Worm (Caenorhabditis elegans) whole organism, L4 larva: Measurements from ENCODE around the gene F52G3.5.

Source experiments
- F26F4.8 ChIP-seq: fragments of 200-800 bp; sonication (Bioruptor generic); conservative IDR thresholded peaks from 2 replicates; pipeline ENCODE4 v1.3.6; 2022; ENCODE audit warnings: missing genetic modification characterization, missing compliant biosample characterization
- F37D6.2 ChIP-seq: sonication (generic microtip); optimal IDR thresholded peaks from 2 replicates; lab custom pipeline; 2016; ENCODE audit warnings: mild to moderate bottlenecking, missing genetic modification characterization, missing compliant biosample characterization
- F49E8.2 ChIP-seq: sonication (generic microtip); optimal IDR thresholded peaks from 2 replicates; lab custom pipeline; 2016; ENCODE audit warnings: missing compliant biosample characterization, mild to moderate bottlenecking, missing genetic modification characterization, borderline replicate concordance
- R02D3.7 ChIP-seq: fragments of 150-350 bp; sonication (generic microtip); optimal IDR thresholded peaks from 3 replicates; lab custom pipeline; 2014; ENCODE audit warnings: missing biosample characterization, missing genetic modification characterization
- Y105C5A.15 ChIP-seq: fragments of 200-800 bp; sonication (Bioruptor generic); IDR thresholded peaks from 2 replicates; pipeline ENCODE4 v1.3.6; 2022; ENCODE audit warnings: missing genetic modification characterization, missing compliant biosample characterization
- ama-1 ChIP-seq: fragments of 150-350 bp; optimal IDR thresholded peaks from 2 replicates; lab custom pipeline; 2014; ENCODE audit warnings: inconsistent platforms, mixed read lengths
- arid-1 ChIP-seq: fragments of 200-800 bp; sonication (Bioruptor generic); conservative IDR thresholded peaks from 2 replicates; pipeline ENCODE4 v1.3.6; 2022; ENCODE audit warnings: missing genetic modification reagents, missing genetic modification characterization, missing compliant biosample characterization
- ceh-20 ChIP-seq: fragments of 200-800 bp; sonication (Bioruptor generic); IDR thresholded peaks from 2 replicates; pipeline ENCODE4 v1.3.6; 2022; ENCODE audit warnings: missing genetic modification reagents, missing genetic modification characterization, missing compliant biosample characterization
- ceh-32 ChIP-seq: sonication (generic microtip); optimal IDR thresholded peaks from 2 replicates; lab custom pipeline; 2016; ENCODE audit warnings: mild to moderate bottlenecking, missing genetic modification characterization, missing compliant biosample characterization; ENCODE audit not compliant: poor library complexity
- ceh-82 ChIP-seq: sonication (generic microtip); optimal IDR thresholded peaks from 2 replicates; lab custom pipeline; 2017; ENCODE audit warnings: missing biosample characterization, missing genetic modification characterization
- ces-1 ChIP-seq: fragments of 150-350 bp; sonication (generic microtip); optimal IDR thresholded peaks from 4 replicates; lab custom pipeline; 2014; ENCODE audit warnings: missing biosample characterization, missing genetic modification reagents, missing genetic modification characterization
- ctbp-1 ChIP-seq: fragments of 200-800 bp; sonication (Bioruptor generic); IDR thresholded peaks from 2 replicates; pipeline ENCODE4 v1.3.6; 2022; ENCODE audit warnings: missing genetic modification reagents, missing genetic modification characterization, missing compliant biosample characterization
- daf-16 ChIP-seq, 3 experiments: sonication (generic microtip); optimal IDR thresholded peaks; 2 replicates each; lab custom pipeline; 2016 to 2017; ENCODE audit warnings: missing genetic modification characterization in 3 of 3, missing genetic modification reagents in 3 of 3, mild to moderate bottlenecking in 2 of 3, missing compliant biosample characterization in 2 of 3, missing biosample characterization in 1 of 3, moderate library complexity in 1 of 3
- dmd-6 ChIP-seq: fragments of 200-800 bp; sonication (Bioruptor generic); IDR thresholded peaks from 2 replicates; pipeline ENCODE4 v1.3.6; 2022; ENCODE audit warnings: missing genetic modification reagents, missing genetic modification characterization, missing compliant biosample characterization
- dve-1 ChIP-seq: sonication (generic microtip); optimal IDR thresholded peaks from 2 replicates; lab custom pipeline; 2017; ENCODE audit warnings: antibody characterized with exemption, mild to moderate bottlenecking, missing genetic modification characterization, missing compliant biosample characterization; ENCODE audit not compliant: insufficient read depth
- egl-27 ChIP-seq: sonication (generic microtip); optimal IDR thresholded peaks from 3 replicates; lab custom pipeline; 2017; ENCODE audit warnings: missing biosample characterization, missing genetic modification reagents, missing genetic modification characterization
- fkh-10 ChIP-seq: fragments of 150-350 bp; optimal IDR thresholded peaks from 2 replicates; lab custom pipeline; 2014; ENCODE audit warnings: missing biosample characterization, missing genetic modification reagents, missing genetic modification characterization
- hlh-11 ChIP-seq: fragments of 200-800 bp; sonication (Bioruptor generic); optimal IDR thresholded peaks from 2 replicates; lab custom pipeline; 2018; ENCODE audit warnings: mild to moderate bottlenecking, missing genetic modification characterization, missing compliant biosample characterization
- hlh-30 ChIP-seq: sonication (generic microtip); optimal IDR thresholded peaks from 2 replicates; lab custom pipeline; 2017; ENCODE audit warnings: antibody characterized with exemption, mild to moderate bottlenecking, missing genetic modification characterization, missing compliant biosample characterization; ENCODE audit not compliant: insufficient read depth
- hmg-1.1 ChIP-seq: fragments of 200-800 bp; sonication (Bioruptor generic); IDR thresholded peaks from 2 replicates; pipeline ENCODE4 v1.3.6; 2022; ENCODE audit warnings: missing genetic modification reagents, missing genetic modification characterization, missing compliant biosample characterization
- lin-1 ChIP-seq: fragments of 200-800 bp; sonication (Bioruptor generic); IDR thresholded peaks from 2 replicates; pipeline ENCODE4 v1.3.6; 2022; ENCODE audit warnings: missing genetic modification reagents, missing genetic modification characterization, missing compliant biosample characterization
- lin-38 ChIP-seq: fragments of 200-800 bp; sonication (Bioruptor generic); IDR thresholded peaks from 2 replicates; pipeline ENCODE4 v1.3.6; 2022; ENCODE audit warnings: missing genetic modification reagents, missing genetic modification characterization, missing compliant biosample characterization
- lir-3 ChIP-seq: sonication (generic microtip); optimal IDR thresholded peaks from 2 replicates; lab custom pipeline; 2016; ENCODE audit warnings: mild to moderate bottlenecking, missing genetic modification characterization, missing compliant biosample characterization
- lsy-2 ChIP-seq, 2 experiments: fragments of 150-350 bp in 1 of 2; sonication (generic microtip) in 1 of 2; optimal IDR thresholded peaks; 2 replicates each; lab custom pipeline; 2014 to 2017; ENCODE audit warnings: missing biosample characterization in 2 of 2, missing genetic modification characterization in 2 of 2
- madf-9 ChIP-seq: fragments of 200-800 bp; sonication (Bioruptor generic); conservative IDR thresholded peaks from 2 replicates; pipeline ENCODE4 v1.3.6; 2022; ENCODE audit warnings: missing genetic modification reagents, missing genetic modification characterization, missing compliant biosample characterization
- mdt-29 ChIP-seq: fragments of 200-800 bp; sonication (Bioruptor generic); IDR thresholded peaks from 2 replicates; pipeline ENCODE4 v1.3.6; 2022; ENCODE audit warnings: missing genetic modification reagents, missing genetic modification characterization, missing compliant biosample characterization
- mxl-3 ChIP-seq: fragments of 200-800 bp; sonication (Bioruptor generic); optimal IDR thresholded peaks from 2 replicates; lab custom pipeline; 2018; ENCODE audit warnings: mild to moderate bottlenecking, missing genetic modification characterization, missing compliant biosample characterization
- nhr-10 ChIP-seq: fragments of 150-350 bp; optimal IDR thresholded peaks from 2 replicates; lab custom pipeline; 2014; ENCODE audit warnings: missing biosample characterization, missing genetic modification characterization
- nhr-102 ChIP-seq: sonication (generic microtip); optimal IDR thresholded peaks from 2 replicates; lab custom pipeline; 2016; ENCODE audit warnings: mild to moderate bottlenecking, missing genetic modification characterization, moderate library complexity, missing compliant biosample characterization
- nhr-237 ChIP-seq: sonication (generic microtip); optimal IDR thresholded peaks from 2 replicates; lab custom pipeline; 2017; ENCODE audit warnings: missing biosample characterization, missing genetic modification characterization
- nhr-25 ChIP-seq: sonication (generic microtip); optimal IDR thresholded peaks from 2 replicates; lab custom pipeline; 2017; ENCODE audit warnings: missing genetic modification characterization, mild to moderate bottlenecking, missing compliant biosample characterization, antibody characterized with exemption, moderate library complexity, borderline replicate concordance; ENCODE audit not compliant: insufficient read depth
- nhr-28 ChIP-seq: fragments of 150-350 bp; optimal IDR thresholded peaks from 2 replicates; lab custom pipeline; 2014; ENCODE audit warnings: missing biosample characterization, missing genetic modification characterization
- nhr-48 ChIP-seq: sonication (generic microtip); optimal IDR thresholded peaks from 2 replicates; lab custom pipeline; 2016; ENCODE audit warnings: mild to moderate bottlenecking, missing genetic modification characterization, missing compliant biosample characterization
- nhr-77 ChIP-seq: fragments of 150-350 bp; optimal IDR thresholded peaks from 2 replicates; lab custom pipeline; 2014; ENCODE audit warnings: missing biosample characterization, missing genetic modification characterization
- pha-4 ChIP-seq, 2 experiments: fragments of 150-350 bp in 1 of 2; fragments of 200-800 bp in 1 of 2; sonication (Bioruptor generic) in 1 of 2; IDR thresholded peaks in 1 of 2; optimal IDR thresholded peaks in 1 of 2; 2 replicates each; pipeline versions ENCODE4 v1.3.6 to Lab custom; 2014 to 2022; ENCODE audit warnings: missing genetic modification characterization in 2 of 2, missing genetic modification reagents in 2 of 2, missing biosample characterization in 1 of 2, missing compliant biosample characterization in 1 of 2
- php-3 ChIP-seq: fragments of 200-800 bp; sonication (Bioruptor generic); IDR thresholded peaks from 2 replicates; pipeline ENCODE4 v1.3.6; 2022; ENCODE audit warnings: missing genetic modification reagents, missing genetic modification characterization, missing compliant biosample characterization
- pqm-1 ChIP-seq: sonication (generic microtip); optimal IDR thresholded peaks from 2 replicates; lab custom pipeline; 2017; ENCODE audit warnings: missing biosample characterization, missing genetic modification characterization
- set-16 ChIP-seq: fragments of 200-800 bp; sonication (Bioruptor generic); IDR thresholded peaks from 2 replicates; pipeline ENCODE4 v1.3.6; 2022; ENCODE audit warnings: missing genetic modification reagents, missing genetic modification characterization, missing compliant biosample characterization
- snpc-1.2 ChIP-seq: fragments of 200-800 bp; sonication (Bioruptor generic); IDR thresholded peaks from 2 replicates; pipeline ENCODE4 v1.3.6; 2022; ENCODE audit warnings: missing genetic modification reagents, missing genetic modification characterization, missing compliant biosample characterization
- spr-1 ChIP-seq: sonication (generic microtip); optimal IDR thresholded peaks from 2 replicates; lab custom pipeline; 2016; ENCODE audit warnings: mild to moderate bottlenecking, missing genetic modification characterization, missing compliant biosample characterization
- tag-97 ChIP-seq: fragments of 200-800 bp; sonication (Bioruptor generic); IDR thresholded peaks from 2 replicates; pipeline ENCODE4 v1.3.6; 2022; ENCODE audit warnings: missing genetic modification characterization, missing compliant biosample characterization
- zip-11 ChIP-seq: fragments of 200-800 bp; sonication (Bioruptor generic); IDR thresholded peaks from 2 replicates; pipeline ENCODE4 v1.3.6; 2022; ENCODE audit warnings: missing genetic modification characterization, missing compliant biosample characterization
- ztf-11 ChIP-seq: fragments of 150-350 bp; optimal IDR thresholded peaks from 2 replicates; lab custom pipeline; 2014; ENCODE audit warnings: missing biosample characterization, missing genetic modification characterization
- ztf-7 ChIP-seq: fragments of 150-350 bp; optimal IDR thresholded peaks from 2 replicates; lab custom pipeline; 2014; ENCODE audit warnings: missing biosample characterization, missing genetic modification characterization

Gene F52G3.5

DNA sequence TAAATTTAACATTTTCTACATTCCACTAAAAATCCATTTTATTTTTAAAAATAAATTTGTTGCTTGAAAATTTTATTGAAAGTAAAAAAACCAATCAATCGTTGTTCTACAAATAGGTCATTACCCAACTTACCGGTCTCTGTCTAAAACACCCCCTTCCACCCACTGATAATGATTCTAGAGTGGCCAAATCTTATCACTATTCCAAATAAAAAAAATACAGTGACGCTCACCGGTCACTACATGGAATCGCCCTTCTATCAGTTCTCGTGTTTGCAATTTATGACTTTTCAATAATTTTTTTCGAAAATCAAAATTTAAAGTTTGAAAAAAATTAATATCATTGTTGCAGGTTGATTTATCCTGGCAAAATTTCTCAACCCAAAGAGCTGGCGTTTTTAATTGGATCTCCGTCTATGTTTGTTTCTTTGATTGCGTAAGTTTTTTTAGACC lies 12.4 kb downstream of the F52G3.5 start, which contains the start of the genes F52G3.1 and F52G3.7:
Gene F52G3.1 (plus strand): TSS at position 353 of the 453 bp plus-strand sequence.
Gene F52G3.7 (plus strand): TSS at position 403 of the 453 bp plus-strand sequence.
- peak; percentile 40 for TF ChIP-seq hlh-11 (tag; lab: Kevin White, UChicago)
- no peak for TF ChIP-seq mdt-29 (GFP tag; lab: Robert Waterston, UW)
- TF ChIP-seq php-3 (GFP tag; lab: Robert Waterston, UW) = 0 out of 2 replicates have a peak, but pooled peaks have one; percentile 42
- peak; percentile 23 for TF ChIP-seq dve-1 (tag; lab: Kevin White, UChicago)
- peak; percentile 32 for TF ChIP-seq nhr-28 (tag; lab: Kevin White, UChicago)
- TF ChIP-seq daf-16 (GFP tag; optimal IDR thresholded peaks at IDR 0.05; lab: Kevin White, UChicago) = no peak
- peak; percentile 47 for TF ChIP-seq daf-16 (tag; optimal IDR thresholded peaks at IDR 0.05; lab: Kevin White, UChicago)
- no peak for TF ChIP-seq ceh-20
- peak; percentile 16 for TF ChIP-seq hlh-30 (tag; lab: Kevin White, UChicago)
- no peak for TF ChIP-seq F37D6.2 (tag; lab: Kevin White, UChicago)
- TF ChIP-seq ceh-82 (tag; lab: Kevin White, UChicago) = no peak
- no peak for TF ChIP-seq hmg-1.1 (GFP tag; lab: Robert Waterston, UW)
- TF ChIP-seq pqm-1 = peak; percentile 70
- TF ChIP-seq set-16 = no peak
- TF ChIP-seq mxl-3 (GFP tag; lab: Kevin White, UChicago) = no peak
- no peak; the same call in 1 of the 2 replicates for TF ChIP-seq dmd-6 (GFP tag; lab: Robert Waterston, UW)
- no peak for TF ChIP-seq pha-4 (GFP tag; IDR thresholded peaks at IDR 0.05; lab: Robert Waterston, UW)
- no peak for TF ChIP-seq pha-4 (tag; optimal IDR thresholded peaks at IDR 0.05; lab: Kevin White, UChicago)
- TF ChIP-seq lin-1 = no peak
- no peak for TF ChIP-seq ztf-7 (tag; lab: Kevin White, UChicago)
- TF ChIP-seq, all 104 proteins: peak for 7

DNA sequence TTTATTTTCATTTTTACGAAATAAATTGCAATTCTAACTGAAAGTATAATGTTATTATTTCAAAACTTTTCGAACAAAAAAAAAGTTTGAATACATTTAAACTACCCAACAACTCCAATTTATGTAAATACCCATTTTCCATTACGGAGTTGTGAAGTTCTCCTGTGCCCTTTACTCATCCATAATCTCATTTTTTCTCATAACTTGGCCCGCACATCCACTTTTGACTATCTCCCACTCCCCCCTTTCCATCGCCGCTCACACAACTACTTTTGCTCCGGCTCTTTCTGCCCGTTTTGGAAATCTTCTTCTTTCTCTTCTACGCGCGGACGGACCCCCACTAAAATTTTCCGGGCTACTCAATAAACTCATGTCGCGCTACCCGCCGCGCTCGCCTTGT lies 13.3 kb downstream of the F52G3.5 start:
- TF ChIP-seq ctbp-1 (GFP tag; lab: Robert Waterston, UW) (0 out of 2 replicates have a peak, but pooled peaks have one; percentile 25), F37D6.2 (tag; lab: Kevin White, UChicago) (no peak)

DNA sequence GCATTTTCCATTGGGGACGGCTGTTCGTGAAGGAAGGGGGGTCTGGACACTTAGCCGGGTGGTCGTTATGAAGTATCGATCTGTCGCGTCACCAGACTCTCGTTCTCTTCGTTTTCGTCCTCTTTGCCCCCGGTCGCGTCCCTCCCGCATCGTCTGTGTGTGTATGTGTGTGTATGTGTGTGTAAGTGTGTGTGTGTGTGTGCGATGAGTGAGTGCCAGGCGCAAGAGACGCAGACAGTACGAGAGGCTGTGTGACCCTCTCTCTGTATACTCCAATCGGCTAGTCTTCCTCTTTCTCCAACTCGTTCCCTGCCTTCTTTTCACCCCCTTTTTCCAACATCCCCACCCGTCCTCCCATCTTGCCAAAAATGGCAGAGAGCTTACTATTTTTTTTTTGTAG lies 14.6 kb downstream of the F52G3.5 start:
- TF ChIP-seq hmg-1.1 (GFP tag; lab: Robert Waterston, UW) = peak; percentile 94
- TF ChIP-seq fkh-10 (GFP tag; lab: Kevin White, UChicago) = peak; percentile 84
- TF ChIP-seq set-16 = peak; percentile 82
- peak; percentile 43 for TF ChIP-seq nhr-48 (tag; lab: Kevin White, UChicago)
- peak; percentile 63 for TF ChIP-seq madf-9
- TF ChIP-seq hlh-30 (tag; lab: Kevin White, UChicago) = peak; percentile 95
- no peak for TF ChIP-seq R02D3.7 (tag; lab: Kevin White, UChicago)
- peak; percentile 16 for TF ChIP-seq ceh-32
- no peak for TF ChIP-seq F26F4.8
- TF ChIP-seq snpc-1.2 (GFP tag; lab: Robert Waterston, UW) = peak; percentile 31; the same call in 1 of the 2 replicates
- TF ChIP-seq lin-38 = no peak; the same call in 1 of the 2 replicates
- TF ChIP-seq nhr-10 (tag; lab: Kevin White, UChicago) = peak; percentile 51
- TF ChIP-seq nhr-237 (tag; lab: Kevin White, UChicago) = no peak
- TF ChIP-seq lir-3 (tag; lab: Kevin White, UChicago) = no peak
- peak; percentile 43 for TF ChIP-seq nhr-25 (tag; lab: Kevin White, UChicago)
- peak; percentile 70 for TF ChIP-seq nhr-77
- no peak for TF ChIP-seq egl-27 (tag; lab: Kevin White, UChicago)
- TF ChIP-seq nhr-102 (tag; lab: Kevin White, UChicago) = peak; percentile 59
- no peak for TF ChIP-seq Y105C5A.15
- TF ChIP-seq tag-97 = no peak
- TF ChIP-seq arid-1 (GFP tag; lab: Robert Waterston, UW) = peak; percentile 60; the same call in 1 of the 2 replicates
- no peak for TF ChIP-seq F49E8.2 (tag; lab: Kevin White, UChicago)
- no peak for TF ChIP-seq ztf-11 (tag; lab: Kevin White, UChicago)
- TF ChIP-seq zip-11 = no peak
- peak; percentile 56; the same call in 1 of the 2 replicates for TF ChIP-seq php-3 (GFP tag; lab: Robert Waterston, UW)
- TF ChIP-seq F37D6.2 (tag; lab: Kevin White, UChicago) = peak; percentile 79
- peak; percentile 81 to 86 for TF ChIP-seq lsy-2 (tag; optimal IDR thresholded peaks at IDR 0.05; lab: Kevin White, UChicago)
- no peak for TF ChIP-seq ama-1
- TF ChIP-seq spr-1 (tag; lab: Kevin White, UChicago) = peak; percentile 50
- TF ChIP-seq ces-1 (GFP tag; lab: Kevin White, UChicago) = no peak
